Fruit fly (Drosophila melanogaster) whole organism: ENCODE data around the gene Ankle2.

Experiments used
- CG8478 ChIP-seq: fragments of >200 bp; optimal IDR thresholded peaks from 2 replicates; lab custom pipeline; 2018; ENCODE audit warnings: inconsistent platforms
- Dll ChIP-seq: fragments of >200 bp; optimal IDR thresholded peaks from 2 replicates; lab custom pipeline; 2017
- EcR ChIP-seq, 2 experiments: fragments of >200 bp; optimal IDR thresholded peaks; 2 replicates each; lab custom pipeline; 2017; ENCODE audit warnings: missing biosample characterization in 2 of 2, missing genetic modification characterization in 2 of 2, missing genetic modification reagents in 2 of 2
- pan ChIP-seq: fragments of >200 bp; optimal IDR thresholded peaks from 2 replicates; lab custom pipeline; 2017
- psq ChIP-seq: fragments of >200 bp; optimal IDR thresholded peaks from 2 replicates; lab custom pipeline; 2017
- usp ChIP-seq: fragments of >200 bp; optimal IDR thresholded peaks from 2 replicates; lab custom pipeline; 2017; ENCODE audit warnings: missing biosample characterization, missing genetic modification characterization, mixed read lengths

Ankle2 gene

dm6 chrX:17522576-17522975 is 56.5 kb downstream of the Ankle2 start:
- TF ChIP-seq pan (lab: Kevin White, UChicago): no peak
- TF ChIP-seq CG8478 (lab: Kevin White, UChicago): no peak
- TF ChIP-seq usp (GFP tag; lab: Kevin White, UChicago): no peak
- no peak for TF ChIP-seq EcR (GFP tag; optimal IDR thresholded peaks at IDR 0.05; lab: Kevin White, UChicago)
- no peak for TF ChIP-seq psq (lab: Kevin White, UChicago)
- no peak for TF ChIP-seq Dll
